Fruit fly (Drosophila melanogaster) whole organism, embryonic: ENCODE results near the gene CG8349.
A peak's percentile ranks its signal among the peaks of the same experiment; 100 is the strongest.

Source experiments
- Ada2b ChIP-seq: fragments of 200-800 bp; sonication (Bioruptor generic); IDR thresholded peaks from 2 replicates; pipeline ENCODE4 v1.3.6; 2022; ENCODE audit warnings: missing biosample characterization, missing genetic modification characterization
- Bgb ChIP-seq: fragments of 200-800 bp; sonication (Bioruptor generic); IDR thresholded peaks from 2 replicates; pipeline ENCODE4 v1.3.6; 2022; ENCODE audit warnings: missing biosample characterization, missing genetic modification characterization; ENCODE audit not compliant: partially characterized antibody
- CG11456 ChIP-seq: fragments of 200-800 bp; sonication (Bioruptor generic); IDR thresholded peaks from 3 replicates; pipeline ENCODE4 v1.3.6; 2022; ENCODE audit warnings: missing biosample characterization, missing genetic modification characterization
- CG11723 ChIP-seq: fragments of 200-800 bp; sonication (Bioruptor generic); optimal IDR thresholded peaks from 2 replicates; lab custom pipeline; 2017; ENCODE audit warnings: missing biosample characterization, mild to moderate bottlenecking, missing genetic modification characterization
- CG12071 ChIP-seq: fragments of 200-800 bp; sonication (Bioruptor generic); optimal IDR thresholded peaks from 3 replicates; lab custom pipeline; 2018; ENCODE audit warnings: missing biosample characterization, mild to moderate bottlenecking, missing genetic modification characterization
- CG12299 ChIP-seq: fragments of 200-800 bp; sonication (Bioruptor generic); optimal IDR thresholded peaks from 2 replicates; lab custom pipeline; 2018; ENCODE audit warnings: missing biosample characterization, mild to moderate bottlenecking, missing genetic modification characterization
- CG12769 ChIP-seq: fragments of 200-800 bp; sonication (Bioruptor generic); optimal IDR thresholded peaks from 2 replicates; lab custom pipeline; 2019; ENCODE audit warnings: missing biosample characterization, mild to moderate bottlenecking, missing genetic modification characterization, moderate library complexity
- CG15514 ChIP-seq: fragments of 200-800 bp; sonication (Bioruptor generic); optimal IDR thresholded peaks from 3 replicates; lab custom pipeline; 2017; ENCODE audit warnings: missing biosample characterization, missing genetic modification characterization, mild to moderate bottlenecking, moderate library complexity, missing genetic modification reagents
- CG1792 ChIP-seq: fragments of 200-800 bp; sonication (Bioruptor generic); optimal IDR thresholded peaks from 2 replicates; lab custom pipeline; 2016; ENCODE audit warnings: missing biosample characterization, missing genetic modification characterization
- CG18262 ChIP-seq: fragments of 200-800 bp; optimal IDR thresholded peaks from 3 replicates; lab custom pipeline; 2019; ENCODE audit warnings: missing biosample characterization, mild to moderate bottlenecking, missing genetic modification characterization, moderate library complexity
- CG34422 ChIP-seq: fragments of 200-800 bp; sonication (Bioruptor generic); IDR thresholded peaks from 3 replicates; pipeline ENCODE4 v1.3.6; 2022; ENCODE audit warnings: missing biosample characterization, missing genetic modification characterization
- CG3726 ChIP-seq: fragments of 200-800 bp; sonication (Bioruptor generic); IDR thresholded peaks from 3 replicates; pipeline ENCODE4, ENCODE4 v1.3.6; 2022; ENCODE audit warnings: missing biosample characterization, missing genetic modification characterization
- CG4617 ChIP-seq: fragments of 200-800 bp; sonication (Bioruptor generic); optimal IDR thresholded peaks from 3 replicates; lab custom pipeline; 2016; ENCODE audit warnings: missing biosample characterization, missing genetic modification characterization, borderline replicate concordance
- CG6254 ChIP-seq: fragments of 200-800 bp; sonication (Bioruptor generic); optimal IDR thresholded peaks from 3 replicates; lab custom pipeline; 2017; ENCODE audit warnings: mild to moderate bottlenecking, missing biosample characterization, missing genetic modification reagents, missing genetic modification characterization
- CG8089 ChIP-seq: fragments of 200-800 bp; sonication (Bioruptor generic); optimal IDR thresholded peaks from 3 replicates; lab custom pipeline; 2016; ENCODE audit warnings: missing biosample characterization, missing genetic modification characterization
- CG9797 ChIP-seq: fragments of 200-800 bp; sonication (Bioruptor generic); optimal IDR thresholded peaks from 3 replicates; lab custom pipeline; 2018; ENCODE audit warnings: missing biosample characterization, mild to moderate bottlenecking, missing genetic modification characterization
- Dfd ChIP-seq, 2 experiments: fragments of >200 bp; optimal IDR thresholded peaks; 2 replicates each; lab custom pipeline; 2017; ENCODE audit warnings: missing biosample characterization in 2 of 2, missing genetic modification characterization in 2 of 2
- Dp ChIP-seq: fragments of 200-800 bp; sonication (Bioruptor generic); optimal IDR thresholded peaks from 2 replicates; lab custom pipeline; 2018; ENCODE audit warnings: missing biosample characterization, mild to moderate bottlenecking, missing genetic modification characterization, moderate library complexity
- Eip74EF ChIP-seq, 2 experiments: fragments of 200-800 bp in 1 of 2; fragments of >200 bp in 1 of 2; sonication (Bioruptor generic) in 1 of 2; optimal IDR thresholded peaks; 2 replicates each; lab custom pipeline; 2017 to 2019; ENCODE audit warnings: missing biosample characterization in 2 of 2, missing genetic modification characterization in 2 of 2, mild to moderate bottlenecking in 1 of 2, moderate library complexity in 1 of 2
- Hand ChIP-seq: fragments of 200-800 bp; sonication (Bioruptor generic); optimal IDR thresholded peaks from 2 replicates; lab custom pipeline; 2017; ENCODE audit warnings: mild to moderate bottlenecking, missing biosample characterization, missing genetic modification reagents, missing genetic modification characterization
- Hsf ChIP-seq: fragments of 200-800 bp; sonication (Bioruptor generic); optimal IDR thresholded peaks from 3 replicates; lab custom pipeline; 2016; ENCODE audit warnings: missing biosample characterization, missing genetic modification characterization
- MBD-R2 ChIP-seq: fragments of 200-800 bp; sonication (Bioruptor generic); IDR thresholded peaks from 2 replicates; pipeline ENCODE4 v1.3.6; 2022; ENCODE audit warnings: missing biosample characterization, missing genetic modification characterization
- MESR4 ChIP-seq: fragments of 200-800 bp; sonication (Bioruptor generic); optimal IDR thresholded peaks from 2 replicates; lab custom pipeline; 2018; ENCODE audit warnings: missing biosample characterization, mild to moderate bottlenecking, missing genetic modification characterization, moderate library complexity
- Mes4 ChIP-seq: fragments of 200-800 bp; sonication (Bioruptor generic); optimal IDR thresholded peaks from 2 replicates; lab custom pipeline; 2016; ENCODE audit warnings: missing biosample characterization, missing genetic modification characterization
- Poxn ChIP-seq: fragments of 200-800 bp; sonication (Bioruptor generic); IDR thresholded peaks from 2 replicates; pipeline ENCODE4 v1.3.6; 2022; ENCODE audit warnings: missing biosample characterization, missing genetic modification characterization
- Six4 ChIP-seq: fragments of 200-800 bp; sonication (Bioruptor generic); optimal IDR thresholded peaks from 2 replicates; lab custom pipeline; 2016; ENCODE audit warnings: missing biosample characterization, missing genetic modification characterization
- Spps ChIP-seq: fragments of 200-800 bp; sonication (Bioruptor generic); optimal IDR thresholded peaks from 2 replicates; lab custom pipeline; 2018; ENCODE audit warnings: missing biosample characterization, mild to moderate bottlenecking, missing genetic modification characterization
- ara ChIP-seq: fragments of 200-800 bp; sonication (Bioruptor generic); IDR thresholded peaks from 2 replicates; pipeline ENCODE4 v1.3.6; 2022; ENCODE audit warnings: missing biosample characterization, missing genetic modification characterization
- chn ChIP-seq: fragments of 200-800 bp; sonication (Bioruptor generic); optimal IDR thresholded peaks from 2 replicates; lab custom pipeline; 2016; ENCODE audit warnings: missing biosample characterization, missing genetic modification characterization
- croc ChIP-seq: fragments of 200-800 bp; sonication (Bioruptor generic); conservative IDR thresholded peaks from 3 replicates; pipeline ENCODE4 v1.3.6; 2022; ENCODE audit warnings: missing biosample characterization, missing genetic modification characterization
- crp ChIP-seq, 2 experiments: fragments of 200-800 bp; sonication (Bioruptor generic); optimal IDR thresholded peaks; 2 replicates in 1 of 2; 3 replicates in 1 of 2; lab custom pipeline; 2017; ENCODE audit warnings: missing biosample characterization in 2 of 2, missing genetic modification characterization in 2 of 2, mild to moderate bottlenecking in 1 of 2, moderate library complexity in 1 of 2
- dm ChIP-seq: fragments of 200-800 bp; sonication (Bioruptor generic); optimal IDR thresholded peaks from 3 replicates; lab custom pipeline; 2016; ENCODE audit warnings: missing biosample characterization, missing genetic modification characterization
- esg ChIP-seq: fragments of 200-800 bp; sonication (Bioruptor generic); conservative IDR thresholded peaks from 2 replicates; pipeline ENCODE4 v1.3.6; 2022; ENCODE audit warnings: missing biosample characterization, missing genetic modification characterization
- eyg ChIP-seq: fragments of 200-800 bp; sonication (Bioruptor generic); optimal IDR thresholded peaks from 3 replicates; lab custom pipeline; 2016; ENCODE audit warnings: missing biosample characterization, missing genetic modification characterization
- ftz-f1 ChIP-seq: fragments of 200-800 bp; sonication (Bioruptor generic); optimal IDR thresholded peaks from 2 replicates; lab custom pipeline; 2016; ENCODE audit warnings: missing biosample characterization, missing genetic modification characterization
- grau ChIP-seq: fragments of 200-800 bp; optimal IDR thresholded peaks from 3 replicates; lab custom pipeline; 2019; ENCODE audit warnings: missing biosample characterization, mild to moderate bottlenecking, missing genetic modification characterization, moderate library complexity
- gro ChIP-seq: fragments of 200-800 bp; sonication (Bioruptor generic); optimal IDR thresholded peaks from 2 replicates; lab custom pipeline; 2016; ENCODE audit warnings: missing biosample characterization, missing genetic modification characterization
- hb ChIP-seq: fragments of 200-800 bp; sonication (Bioruptor generic); IDR thresholded peaks from 3 replicates; pipeline ENCODE4 v1.3.6; 2022; ENCODE audit warnings: missing biosample characterization, missing genetic modification characterization; ENCODE audit not compliant: partially characterized antibody
- insv ChIP-seq, 2 experiments: fragments of 200-800 bp; sonication (Bioruptor generic); optimal IDR thresholded peaks; 3 replicates each; lab custom pipeline; 2016 to 2018; ENCODE audit warnings: missing biosample characterization in 2 of 2, missing genetic modification characterization in 2 of 2
- lola ChIP-seq, 3 experiments: fragments of >200 bp in 2 of 3; fragments of 200-800 bp in 1 of 3; sonication (Bioruptor generic) in 1 of 3; optimal IDR thresholded peaks; 2 replicates each; lab custom pipeline; 2017 to 2019; ENCODE audit warnings: missing biosample characterization in 3 of 3, missing genetic modification characterization in 3 of 3, mild to moderate bottlenecking in 1 of 3, moderate library complexity in 1 of 3
- luna ChIP-seq: fragments of 200-800 bp; sonication (Bioruptor generic); optimal IDR thresholded peaks from 2 replicates; lab custom pipeline; 2016; ENCODE audit warnings: missing biosample characterization, missing genetic modification characterization
- tll ChIP-seq, 2 experiments: fragments of 200-800 bp in 1 of 2; fragments of >200 bp in 1 of 2; sonication (Bioruptor generic) in 1 of 2; optimal IDR thresholded peaks; 2 replicates each; lab custom pipeline; 2017 to 2019; ENCODE audit warnings: missing biosample characterization in 2 of 2, missing genetic modification characterization in 2 of 2, mild to moderate bottlenecking in 1 of 2, moderate library complexity in 1 of 2
- ttk ChIP-seq: fragments of 200-800 bp; sonication (Bioruptor generic); IDR thresholded peaks from 2 replicates; pipeline ENCODE4 v2.1.2; 2022; ENCODE audit warnings: missing biosample characterization, missing genetic modification characterization
- tup ChIP-seq: fragments of 200-800 bp; sonication (Bioruptor generic); optimal IDR thresholded peaks from 2 replicates; lab custom pipeline; 2016; ENCODE audit warnings: missing biosample characterization, mild to moderate bottlenecking, missing genetic modification characterization, moderate library complexity
- unc-4 ChIP-seq: fragments of 200-800 bp; sonication (Bioruptor generic); IDR thresholded peaks from 2 replicates; pipeline ENCODE4 v1.3.6; 2022; ENCODE audit warnings: missing biosample characterization, missing genetic modification characterization; ENCODE audit not compliant: partially characterized antibody
- wdn ChIP-seq: fragments of 200-800 bp; sonication (Bioruptor generic); IDR thresholded peaks from 2 replicates; pipeline ENCODE4 v1.3.6; 2022; ENCODE audit warnings: missing biosample characterization, missing genetic modification characterization
- wek ChIP-seq: fragments of 200-800 bp; sonication (Bioruptor generic); optimal IDR thresholded peaks from 3 replicates; lab custom pipeline; 2018; ENCODE audit warnings: missing biosample characterization, mild to moderate bottlenecking, missing genetic modification characterization, moderate library complexity
- zen ChIP-seq: fragments of 200-800 bp; sonication (Bioruptor generic); optimal IDR thresholded peaks from 3 replicates; lab custom pipeline; 2018; ENCODE audit warnings: missing biosample characterization, mild to moderate bottlenecking, missing genetic modification characterization, moderate library complexity

CG8349 gene

dm6 chr2L:8212666-8213270 is 2.9 kb upstream of the CG8349 start, which contains the start of the genes CG8372 and CG8360 (continued):
- peak; percentile 97 for TF ChIP-seq Spps (tag; lab: Kevin White, UChicago)
- peak; percentile 99 for TF ChIP-seq ara (GFP tag; lab: Robert Waterston, UW)
- TF ChIP-seq crp (GFP tag; optimal IDR thresholded peaks at IDR 0.05; lab: Kevin White, UChicago): peak; percentile 90 to 95
- TF ChIP-seq insv (GFP tag; optimal IDR thresholded peaks at IDR 0.05; lab: Kevin White, UChicago): peak; percentile 61 to 77
- peak; percentile 98 for TF ChIP-seq dm
- peak; percentile 33; the same call in 1 of the 2 replicates for TF ChIP-seq Bgb (GFP tag; lab: Robert Waterston, UW)
- TF ChIP-seq CG11456 (GFP tag; lab: Robert Waterston, UW): peak; percentile 99
- peak; percentile 91 for TF ChIP-seq Poxn (GFP tag; lab: Robert Waterston, UW)
- TF ChIP-seq gro: peak; percentile 99
- TF ChIP-seq croc: peak; percentile 97
- TF ChIP-seq MBD-R2 (GFP tag; lab: Robert Waterston, UW): peak; percentile 100
- 0 out of 3 replicates have a peak, but pooled peaks have one; percentile 31 for TF ChIP-seq hb (GFP tag; lab: Robert Waterston, UW)
- TF ChIP-seq MESR4 (GFP tag; lab: Kevin White, UChicago): peak; percentile 93
- peak; percentile 98 for TF ChIP-seq CG1792 (GFP tag; lab: Kevin White, UChicago)
- peak; percentile 99 for TF ChIP-seq chn (GFP tag; lab: Kevin White, UChicago)
- TF ChIP-seq CG8089: peak; percentile 99
- peak; percentile 98 for TF ChIP-seq CG12769 (tag; lab: Kevin White, UChicago)
- TF ChIP-seq zen (tag; lab: Kevin White, UChicago): peak; percentile 97
- peak; percentile 96 for TF ChIP-seq CG6254 (GFP tag; lab: Kevin White, UChicago)
- peak; percentile 99 for TF ChIP-seq eyg
- TF ChIP-seq Mes4 (GFP tag; lab: Kevin White, UChicago): peak; percentile 98
- TF ChIP-seq Ada2b (GFP tag; lab: Robert Waterston, UW): peak; percentile 99
- TF ChIP-seq Six4 (GFP tag; lab: Kevin White, UChicago): peak; percentile 99
- TF ChIP-seq unc-4 (GFP tag; lab: Robert Waterston, UW): peak; percentile 48; the same call in 1 of the 2 replicates
- TF ChIP-seq wdn: peak; percentile 97
- peak; percentile 97 for TF ChIP-seq luna (GFP tag; lab: Kevin White, UChicago)
- TF ChIP-seq CG3726 (GFP tag; lab: Robert Waterston, UW): peak; percentile 98
- TF ChIP-seq grau (tag; lab: Kevin White, UChicago): peak; percentile 97
- TF ChIP-seq CG4617 (GFP tag; lab: Kevin White, UChicago): peak; percentile 99
- peak; percentile 99 for TF ChIP-seq CG34422
- TF ChIP-seq ttk (GFP tag; lab: Robert Waterston, UW): peak; percentile 99
- TF ChIP-seq tll (GFP tag; optimal IDR thresholded peaks at IDR 0.05; lab: Kevin White, UChicago): peak in 1 of 2 experiments; percentile 72
- TF ChIP-seq lola (GFP tag; optimal IDR thresholded peaks at IDR 0.05; lab: Kevin White, UChicago): peak in 1 of 3 experiments; percentile 98
- peak; percentile 97 for TF ChIP-seq Hand (GFP tag; lab: Kevin White, UChicago)
- peak; percentile 99 for TF ChIP-seq tup (GFP tag; lab: Kevin White, UChicago)
- TF ChIP-seq CG11723 (GFP tag; lab: Kevin White, UChicago): peak; percentile 99
- TF ChIP-seq CG9797 (GFP tag; lab: Kevin White, UChicago): peak; percentile 76
- peak; percentile 98 for TF ChIP-seq CG18262 (tag; lab: Kevin White, UChicago)
- no peak for TF ChIP-seq Dfd (GFP tag; optimal IDR thresholded peaks at IDR 0.05; lab: Kevin White, UChicago)
- TF ChIP-seq Eip74EF (GFP tag; optimal IDR thresholded peaks at IDR 0.05; lab: Kevin White, UChicago): peak in 1 of 2 experiments; percentile 96
- peak; percentile 97 for TF ChIP-seq CG12299 (tag; lab: Kevin White, UChicago)
- TF ChIP-seq ftz-f1 (GFP tag; lab: Kevin White, UChicago): peak; percentile 82
- TF ChIP-seq esg (GFP tag; lab: Robert Waterston, UW): peak; percentile 99
- TF ChIP-seq CG15514: peak; percentile 96
- peak; percentile 99 for TF ChIP-seq CG12071 (GFP tag; lab: Kevin White, UChicago)
- TF ChIP-seq Dp (GFP tag; lab: Kevin White, UChicago): peak; percentile 45
- TF ChIP-seq wek: peak; percentile 91
- peak; percentile 99 for TF ChIP-seq Hsf (GFP tag; lab: Kevin White, UChicago)
